Worm (Caenorhabditis elegans) whole organism, L1 larva: ENCODE measurements around the gene C04C11.1.

Experiments used
- C34B4.2 ChIP-seq: sonication (generic microtip); optimal IDR thresholded peaks from 2 replicates; lab custom pipeline; 2017; ENCODE audit warnings: mild to moderate bottlenecking, missing genetic modification characterization, missing compliant biosample characterization
- ceh-82 ChIP-seq, 3 experiments: fragments of 150-350 bp in 1 of 3; sonication (generic microtip) in 2 of 3; optimal IDR thresholded peaks; 2 replicates each; lab custom pipeline; 2014 to 2017; ENCODE audit warnings: missing biosample characterization in 3 of 3, missing genetic modification characterization in 3 of 3
- dpl-1 ChIP-seq, 3 experiments: fragments of 150-350 bp in 2 of 3; sonication (generic microtip) in 1 of 3; optimal IDR thresholded peaks; 2 replicates each; lab custom pipeline; 2014 to 2017; ENCODE audit warnings: missing biosample characterization in 3 of 3, missing genetic modification characterization in 3 of 3, missing genetic modification reagents in 3 of 3
- fkh-8 ChIP-seq: sonication (generic microtip); optimal IDR thresholded peaks from 2 replicates; lab custom pipeline; 2016; ENCODE audit warnings: mild to moderate bottlenecking, missing genetic modification characterization, missing compliant biosample characterization
- lin-13 ChIP-seq: fragments of 150-350 bp; optimal IDR thresholded peaks from 2 replicates; lab custom pipeline; 2014; ENCODE audit warnings: missing biosample characterization, missing genetic modification reagents, missing genetic modification characterization
- mdl-1 ChIP-seq, 2 experiments: fragments of 150-350 bp; optimal IDR thresholded peaks; 2 replicates each; lab custom pipeline; 2014 to 2017; ENCODE audit warnings: missing biosample characterization in 2 of 2, missing genetic modification characterization in 2 of 2, inconsistent platforms in 1 of 2
- nhr-71 ChIP-seq: sonication (generic microtip); optimal IDR thresholded peaks from 2 replicates; lab custom pipeline; 2016; ENCODE audit warnings: mild to moderate bottlenecking, missing genetic modification characterization, moderate library complexity, missing compliant biosample characterization
- pag-3 ChIP-seq: sonication (generic microtip); optimal IDR thresholded peaks from 2 replicates; lab custom pipeline; 2017; ENCODE audit warnings: missing genetic modification characterization, mild to moderate bottlenecking, missing compliant biosample characterization, antibody characterized with exemption, borderline replicate concordance; ENCODE audit not compliant: insufficient read depth
- xbp-1 ChIP-seq: sonication (generic microtip); optimal IDR thresholded peaks from 2 replicates; lab custom pipeline; 2016; ENCODE audit warnings: missing genetic modification characterization, missing compliant biosample characterization

DNA sequence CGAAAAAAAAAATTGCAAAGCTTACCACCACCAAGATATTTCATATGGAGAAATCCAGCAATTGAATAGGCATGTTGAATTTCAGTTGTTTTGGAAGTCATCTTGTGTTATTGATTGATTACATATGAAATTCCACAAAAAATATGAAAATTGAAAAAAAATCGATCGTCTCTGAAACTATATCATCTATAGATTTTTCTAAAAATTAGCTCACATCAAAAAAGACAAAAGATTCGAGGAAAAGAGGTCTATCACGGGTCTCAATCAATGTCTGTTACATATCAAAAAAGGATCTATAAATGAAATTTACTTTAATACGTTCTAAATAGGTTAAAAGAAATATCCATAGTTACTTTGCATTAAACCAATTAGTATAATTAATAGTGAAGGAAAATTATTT, 8.0 kb upstream of the C04C11.1 start, which contains the start of gene tbc-19:
- TF ChIP-seq C34B4.2 (no peak), ceh-82 (tag; optimal IDR thresholded peaks at IDR 0.05; lab: Kevin White, UChicago) (no peak), dpl-1 (GFP tag; optimal IDR thresholded peaks at IDR 0.05; lab: Kevin White, UChicago) (no peak), pag-3 (tag; lab: Kevin White, UChicago) (no peak), nhr-71 (tag; lab: Kevin White, UChicago) (no peak), lin-13 (no peak), fkh-8 (no peak), xbp-1 (tag; lab: Kevin White, UChicago) (no peak), mdl-1 (tag; optimal IDR thresholded peaks at IDR 0.05; lab: Kevin White, UChicago) (no peak)
